Worm (Caenorhabditis elegans) whole organism, young adult: ENCODE data around the gene F41H10.4.

Source experiments
- B0261.1 ChIP-seq: sonication (generic microtip); optimal IDR thresholded peaks from 2 replicates; lab custom pipeline; 2016; ENCODE audit warnings: mild to moderate bottlenecking, missing genetic modification characterization, moderate library complexity, missing compliant biosample characterization
- B0336.3 ChIP-seq: fragments of 200-800 bp; sonication (Bioruptor generic); IDR thresholded peaks from 2 replicates; pipeline ENCODE4 v1.3.6; 2022; ENCODE audit warnings: missing genetic modification characterization, missing compliant biosample characterization
- D2030.7 ChIP-seq: fragments of 200-800 bp; sonication (Bioruptor generic); IDR thresholded peaks from 2 replicates; pipeline ENCODE4 v1.3.6; 2022; ENCODE audit warnings: missing genetic modification reagents, missing genetic modification characterization, missing compliant biosample characterization
- F22D6.2 ChIP-seq: sonication (generic microtip); optimal IDR thresholded peaks from 2 replicates; lab custom pipeline; 2016; ENCODE audit warnings: mild to moderate bottlenecking, missing genetic modification characterization, missing compliant biosample characterization
- F23B12.7 ChIP-seq: sonication (generic microtip); optimal IDR thresholded peaks from 2 replicates; lab custom pipeline; 2017; ENCODE audit warnings: missing genetic modification characterization, mild to moderate bottlenecking, missing compliant biosample characterization, antibody characterized with exemption, moderate library complexity; ENCODE audit not compliant: insufficient read depth
- F39B2.1 ChIP-seq: fragments of 200-800 bp; sonication (Bioruptor generic); IDR thresholded peaks from 2 replicates; pipeline ENCODE4 v1.3.6; 2022; ENCODE audit warnings: missing genetic modification reagents, missing genetic modification characterization, missing compliant biosample characterization
- F57A8.1 ChIP-seq: fragments of 200-800 bp; sonication (Bioruptor generic); optimal IDR thresholded peaks from 2 replicates; lab custom pipeline; 2018; ENCODE audit warnings: mild to moderate bottlenecking, missing genetic modification characterization, moderate library complexity, missing compliant biosample characterization
- K11D2.4 ChIP-seq: fragments of 200-800 bp; sonication (Bioruptor generic); IDR thresholded peaks from 2 replicates; pipeline ENCODE4 v1.3.6; 2022; ENCODE audit warnings: missing genetic modification reagents, missing genetic modification characterization, missing compliant biosample characterization
- K12H6.12 ChIP-seq: fragments of 200-800 bp; sonication (Bioruptor generic); optimal IDR thresholded peaks from 2 replicates; lab custom pipeline; 2018; ENCODE audit warnings: mild to moderate bottlenecking, missing genetic modification characterization, missing compliant biosample characterization
- Y53F4B.3 ChIP-seq: fragments of 200-800 bp; sonication (Bioruptor generic); IDR thresholded peaks from 2 replicates; pipeline ENCODE4 v1.3.6; 2022; ENCODE audit warnings: missing genetic modification reagents, missing genetic modification characterization, missing compliant biosample characterization
- Y56A3A.18 ChIP-seq: fragments of 200-800 bp; sonication (Bioruptor generic); IDR thresholded peaks from 2 replicates; pipeline ENCODE4 v1.3.6; 2022; ENCODE audit warnings: missing genetic modification reagents, missing genetic modification characterization, missing compliant biosample characterization
- aptf-2 ChIP-seq: fragments of 200-800 bp; sonication (Bioruptor generic); conservative IDR thresholded peaks from 2 replicates; pipeline ENCODE4 v1.3.6; 2022; ENCODE audit warnings: missing genetic modification reagents, missing genetic modification characterization, missing compliant biosample characterization
- atf-7 ChIP-seq: sonication (generic microtip); optimal IDR thresholded peaks from 2 replicates; lab custom pipeline; 2017; ENCODE audit warnings: mild to moderate bottlenecking, missing genetic modification characterization, missing compliant biosample characterization
- attf-3 ChIP-seq: fragments of 200-800 bp; sonication (Bioruptor generic); conservative IDR thresholded peaks from 2 replicates; pipeline ENCODE4 v1.3.6; 2022; ENCODE audit warnings: missing genetic modification reagents, missing genetic modification characterization, missing compliant biosample characterization
- attf-6 ChIP-seq: fragments of 200-800 bp; sonication (Bioruptor generic); IDR thresholded peaks from 2 replicates; pipeline ENCODE4 v1.3.6; 2022; ENCODE audit warnings: missing genetic modification reagents, missing genetic modification characterization, missing compliant biosample characterization
- ceh-100 ChIP-seq: fragments of 200-800 bp; sonication (Bioruptor generic); IDR thresholded peaks from 2 replicates; pipeline ENCODE4 v1.3.6; 2022; ENCODE audit warnings: missing genetic modification reagents, missing genetic modification characterization, missing compliant biosample characterization
- ceh-40 ChIP-seq: fragments of 200-800 bp; sonication (Bioruptor generic); IDR thresholded peaks from 2 replicates; pipeline ENCODE4 v1.3.6; 2022; ENCODE audit warnings: missing genetic modification characterization, missing compliant biosample characterization
- ceh-79 ChIP-seq: sonication (generic microtip); optimal IDR thresholded peaks from 2 replicates; lab custom pipeline; 2017; ENCODE audit warnings: mild to moderate bottlenecking, missing genetic modification characterization, missing compliant biosample characterization
- ceh-91 ChIP-seq: fragments of 200-800 bp; sonication (Bioruptor generic); IDR thresholded peaks from 2 replicates; pipeline ENCODE4 v1.3.6; 2022; ENCODE audit warnings: missing genetic modification reagents, missing genetic modification characterization, missing compliant biosample characterization
- dpl-1 ChIP-seq: fragments of 150-350 bp; optimal IDR thresholded peaks from 2 replicates; lab custom pipeline; 2014; ENCODE audit warnings: missing biosample characterization, missing genetic modification reagents, missing genetic modification characterization
- efl-1 ChIP-seq: fragments of 150-350 bp; optimal IDR thresholded peaks from 2 replicates; lab custom pipeline; 2014; ENCODE audit warnings: missing biosample characterization, missing genetic modification reagents, missing genetic modification characterization
- gei-17 ChIP-seq: fragments of 200-800 bp; sonication (Bioruptor generic); optimal IDR thresholded peaks from 2 replicates; lab custom pipeline; 2018; ENCODE audit warnings: mild to moderate bottlenecking, missing genetic modification characterization, missing compliant biosample characterization
- him-1 ChIP-seq: sonication (generic microtip); optimal IDR thresholded peaks from 2 replicates; lab custom pipeline; 2016; ENCODE audit warnings: missing genotype, missing genetic modification reagents, missing genetic modification characterization, missing compliant biosample characterization
- hlh-12 ChIP-seq: sonication (generic microtip); optimal IDR thresholded peaks from 2 replicates; lab custom pipeline; 2016; ENCODE audit warnings: missing genetic modification characterization, missing compliant biosample characterization
- hlh-26 ChIP-seq: fragments of 200-800 bp; sonication (Bioruptor generic); conservative IDR thresholded peaks from 2 replicates; pipeline ENCODE4 v1.3.6; 2022; ENCODE audit warnings: missing genetic modification reagents, missing genetic modification characterization, missing compliant biosample characterization
- hmg-1.2 ChIP-seq: fragments of 200-800 bp; sonication (Bioruptor generic); IDR thresholded peaks from 2 replicates; pipeline ENCODE4 v1.3.6; 2022; ENCODE audit warnings: missing genetic modification reagents, missing genetic modification characterization, missing compliant biosample characterization
- hmg-20 ChIP-seq: fragments of 200-800 bp; sonication (Bioruptor generic); IDR thresholded peaks from 2 replicates; pipeline ENCODE4 v1.3.6; 2022; ENCODE audit warnings: missing genetic modification reagents, missing genetic modification characterization, missing compliant biosample characterization
- let-607 ChIP-seq, 2 experiments: fragments of 200-800 bp in 1 of 2; sonication (Bioruptor generic) in 1 of 2; sonication (generic microtip) in 1 of 2; optimal IDR thresholded peaks; 2 replicates each; lab custom pipeline; 2016 to 2018; ENCODE audit warnings: mild to moderate bottlenecking in 2 of 2, missing compliant biosample characterization in 2 of 2, missing genetic modification characterization in 2 of 2, moderate library complexity in 2 of 2, missing genotype in 1 of 2
- lin-54 ChIP-seq: fragments of 200-800 bp; sonication (Bioruptor generic); optimal IDR thresholded peaks from 2 replicates; lab custom pipeline; 2018; ENCODE audit warnings: mild to moderate bottlenecking, missing genetic modification characterization, missing compliant biosample characterization
- lsl-1 ChIP-seq: fragments of 200-800 bp; sonication (Bioruptor generic); optimal IDR thresholded peaks from 2 replicates; lab custom pipeline; 2018; ENCODE audit warnings: mild to moderate bottlenecking, missing genetic modification characterization, moderate library complexity, missing compliant biosample characterization
- madf-10 ChIP-seq: sonication (generic microtip); optimal IDR thresholded peaks from 2 replicates; lab custom pipeline; 2016; ENCODE audit warnings: mild to moderate bottlenecking, missing genetic modification characterization, missing compliant biosample characterization
- madf-6 ChIP-seq: fragments of 200-800 bp; sonication (Bioruptor generic); IDR thresholded peaks from 2 replicates; pipeline ENCODE4 v1.3.6; 2022; ENCODE audit warnings: missing genetic modification reagents, missing genetic modification characterization, missing compliant biosample characterization
- madf-8 ChIP-seq: fragments of 200-800 bp; sonication (Bioruptor generic); conservative IDR thresholded peaks from 2 replicates; pipeline ENCODE4 v1.3.6; 2022; ENCODE audit warnings: missing genetic modification reagents, missing genetic modification characterization, missing compliant biosample characterization
- mcd-1 ChIP-seq: fragments of 200-800 bp; sonication (Bioruptor generic); IDR thresholded peaks from 2 replicates; pipeline ENCODE4 v1.3.6; 2022; ENCODE audit warnings: missing genetic modification reagents, missing genetic modification characterization, missing compliant biosample characterization
- mxl-1 ChIP-seq: sonication (generic microtip); optimal IDR thresholded peaks from 2 replicates; lab custom pipeline; 2016; ENCODE audit warnings: missing genetic modification characterization, missing compliant biosample characterization
- nfya-1 ChIP-seq: sonication (generic microtip); optimal IDR thresholded peaks from 2 replicates; lab custom pipeline; 2017; ENCODE audit warnings: antibody characterized with exemption, missing compliant biosample characterization, missing genetic modification characterization, borderline replicate concordance; ENCODE audit not compliant: insufficient read depth
- nhr-80 ChIP-seq: sonication (generic microtip); optimal IDR thresholded peaks from 2 replicates; lab custom pipeline; 2016; ENCODE audit warnings: missing genetic modification characterization, missing compliant biosample characterization
- rcor-1 ChIP-seq: fragments of 200-800 bp; sonication (Bioruptor generic); IDR thresholded peaks from 2 replicates; pipeline ENCODE4 v1.3.6; 2022; ENCODE audit warnings: missing genetic modification reagents, missing genetic modification characterization, missing compliant biosample characterization
- snpc-1.3 ChIP-seq: sonication (generic microtip); optimal IDR thresholded peaks from 2 replicates; lab custom pipeline; 2017; ENCODE audit warnings: missing genetic modification characterization, mild to moderate bottlenecking, missing compliant biosample characterization, antibody characterized with exemption, moderate library complexity, missing genotype, missing genetic modification reagents; ENCODE audit not compliant: insufficient read depth
- snpc-3.4 ChIP-seq: sonication (generic microtip); optimal IDR thresholded peaks from 2 replicates; lab custom pipeline; 2017; ENCODE audit warnings: missing genetic modification characterization, mild to moderate bottlenecking, missing compliant biosample characterization, antibody characterized with exemption, moderate library complexity, missing genotype, missing genetic modification reagents
- snpc-4 ChIP-seq, 5 experiments: fragments of 150-350 bp in 1 of 5; sonication (generic microtip) in 4 of 5; optimal IDR thresholded peaks; 2 replicates each; lab custom pipeline; 2014 to 2018; ENCODE audit warnings: missing genetic modification characterization in 5 of 5, missing biosample characterization in 3 of 5, antibody characterized with exemption in 2 of 5, mild to moderate bottlenecking in 2 of 5, missing compliant biosample characterization in 2 of 5, missing genotype in 2 of 5, moderate library complexity in 2 of 5, missing genetic modification reagents in 1 of 5
- tbx-9 ChIP-seq: sonication (generic microtip); optimal IDR thresholded peaks from 2 replicates; lab custom pipeline; 2016; ENCODE audit warnings: borderline replicate concordance, missing genetic modification characterization, inconsistent platforms, missing compliant biosample characterization
- tlf-1 ChIP-seq: fragments of 200-800 bp; sonication (Bioruptor generic); optimal IDR thresholded peaks from 2 replicates; lab custom pipeline; 2018; ENCODE audit warnings: mild to moderate bottlenecking, missing genetic modification characterization, missing compliant biosample characterization
- unc-62 ChIP-seq: fragments of 150-350 bp; optimal IDR thresholded peaks from 2 replicates; lab custom pipeline; 2014; ENCODE audit warnings: missing biosample characterization, missing genetic modification reagents, missing genetic modification characterization
- ztf-26 ChIP-seq: sonication (generic microtip); optimal IDR thresholded peaks from 2 replicates; lab custom pipeline; 2017; ENCODE audit warnings: missing genetic modification characterization, missing compliant biosample characterization
- ztf-28 ChIP-seq: fragments of 200-800 bp; sonication (Bioruptor generic); IDR thresholded peaks from 2 replicates; pipeline ENCODE4 v1.3.6; 2022; ENCODE audit warnings: missing genetic modification reagents, missing genetic modification characterization, missing compliant biosample characterization
- ztf-3 ChIP-seq: fragments of 200-800 bp; sonication (Bioruptor generic); optimal IDR thresholded peaks from 2 replicates; lab custom pipeline; 2018; ENCODE audit warnings: mild to moderate bottlenecking, missing genetic modification characterization, missing compliant biosample characterization

The F41H10.4 gene

DNA sequence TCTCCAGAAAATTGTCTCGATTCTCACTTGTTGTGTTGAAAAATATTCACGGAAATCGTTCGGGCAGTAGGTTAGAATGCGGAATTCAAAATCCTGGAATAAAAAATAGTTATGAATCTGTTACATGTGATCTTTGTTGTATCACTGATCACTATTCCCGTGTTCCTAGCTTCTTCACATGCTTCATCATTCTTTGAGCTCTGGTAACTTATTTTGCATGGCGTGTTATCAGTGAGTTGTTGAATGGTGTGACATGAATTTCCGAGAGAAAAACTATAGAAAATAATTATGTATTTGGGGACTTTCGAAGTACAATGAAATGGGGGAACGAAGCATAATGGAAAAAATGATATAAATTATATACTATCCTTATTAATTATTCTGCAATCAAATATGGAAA lies 29.2 kb downstream of the F41H10.4 start:
- TF ChIP-seq ztf-26 (no peak), F23B12.7 (no peak), hmg-1.2 (GFP tag; lab: Robert Waterston, UW) (0 out of 2 replicates have a peak, but pooled peaks have one; percentile 16), tbx-9 (tag; lab: Kevin White, UChicago) (no peak), hmg-20 (GFP tag; lab: Robert Waterston, UW) (no peak), atf-7 (no peak), madf-6 (GFP tag; lab: Robert Waterston, UW) (no peak), nhr-80 (tag; lab: Kevin White, UChicago) (peak; percentile 43), him-1 (no peak), efl-1 (GFP tag; lab: Kevin White, UChicago) (no peak), K11D2.4 (GFP tag; lab: Robert Waterston, UW) (no peak), mxl-1 (tag; lab: Kevin White, UChicago) (no peak), attf-3 (GFP tag; lab: Robert Waterston, UW) (no peak), attf-6 (GFP tag; lab: Robert Waterston, UW) (0 out of 2 replicates have a peak, but pooled peaks have one; percentile 46), Y56A3A.18 (GFP tag; lab: Robert Waterston, UW) (no peak), ztf-3 (GFP tag; lab: Kevin White, UChicago) (no peak), Y53F4B.3 (GFP tag; lab: Robert Waterston, UW) (no peak), B0336.3 (0 out of 2 replicates have a peak, but pooled peaks have one; percentile 10), K12H6.12 (tag; lab: Kevin White, UChicago) (no peak), B0261.1 (tag; lab: Kevin White, UChicago) (no peak), gei-17 (GFP tag; lab: Kevin White, UChicago) (no peak), hlh-26 (GFP tag; lab: Robert Waterston, UW) (no peak), snpc-1.3 (peak; percentile 4), dpl-1 (GFP tag; lab: Kevin White, UChicago) (no peak), F57A8.1 (GFP tag; lab: Kevin White, UChicago) (no peak), tlf-1 (GFP tag; lab: Kevin White, UChicago) (peak; percentile 1), madf-10 (no peak), lin-54 (GFP tag; lab: Kevin White, UChicago) (no peak), mcd-1 (GFP tag; lab: Robert Waterston, UW) (no peak), snpc-3.4 (tag; lab: Kevin White, UChicago) (no peak), ceh-100 (no peak), madf-8 (GFP tag; lab: Robert Waterston, UW) (no peak), snpc-4 (GFP tag; optimal IDR thresholded peaks at IDR 0.05; lab: Kevin White, UChicago) (no peak), snpc-4 (tag; optimal IDR thresholded peaks at IDR 0.05; lab: Kevin White, UChicago) (peak in 1 of 4 experiments; percentile 45), let-607 (tag; optimal IDR thresholded peaks at IDR 0.05; lab: Kevin White, UChicago) (no peak)

DNA sequence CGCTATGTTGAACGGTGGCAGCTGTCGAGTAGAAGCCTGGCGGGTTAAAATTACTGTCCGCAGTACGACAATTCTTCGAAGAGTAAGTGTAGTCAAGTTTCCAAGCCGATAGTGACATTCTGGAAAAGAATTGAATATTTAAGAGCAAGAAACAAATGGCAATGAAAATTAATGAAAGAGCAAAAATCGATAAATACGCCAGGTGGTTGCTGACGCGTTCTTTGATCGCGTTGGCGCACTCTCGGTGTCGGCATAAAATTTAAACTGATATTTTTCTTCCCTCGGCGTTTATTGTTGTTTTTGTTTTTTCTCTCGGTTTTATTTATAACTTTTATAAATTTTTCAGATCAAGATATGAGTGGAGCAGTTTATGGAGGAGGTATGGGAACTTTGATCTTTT lies 30.3 kb downstream of the F41H10.4 start, which contains the start of the genes perm-3 and swsn-6:
Gene perm-3 (minus strand): TSS at position 118 of the 400 bp plus-strand sequence.
Gene swsn-6 (plus strand): TSS at position 347 of the 400 bp plus-strand sequence.
- TF ChIP-seq D2030.7 (GFP tag; lab: Robert Waterston, UW) (peak; percentile 46; the same call in 1 of the 2 replicates), ztf-28 (GFP tag; lab: Robert Waterston, UW) (no peak), aptf-2 (GFP tag; lab: Robert Waterston, UW) (no peak), ceh-40 (GFP tag; lab: Robert Waterston, UW) (no peak), ceh-91 (GFP tag; lab: Robert Waterston, UW) (no peak; the same call in 1 of the 2 replicates), lsl-1 (GFP tag; lab: Kevin White, UChicago) (peak; percentile 41), rcor-1 (GFP tag; lab: Robert Waterston, UW) (0 out of 2 replicates have a peak, but pooled peaks have one; percentile 30), mxl-1 (tag; lab: Kevin White, UChicago) (no peak), snpc-4 (GFP tag; optimal IDR thresholded peaks at IDR 0.05; lab: Kevin White, UChicago) (peak; percentile 81), snpc-4 (tag; optimal IDR thresholded peaks at IDR 0.05; lab: Kevin White, UChicago) (peak; percentile 50 to 88 (median 77)), snpc-1.3 (peak; percentile 18), F39B2.1 (GFP tag; lab: Robert Waterston, UW) (no peak), ceh-79 (tag; lab: Kevin White, UChicago) (no peak), tlf-1 (GFP tag; lab: Kevin White, UChicago) (no peak), hlh-12 (tag; lab: Kevin White, UChicago) (no peak), nfya-1 (tag; lab: Kevin White, UChicago) (no peak), nhr-80 (tag; lab: Kevin White, UChicago) (peak; percentile 54), F22D6.2 (no peak), unc-62 (GFP tag; lab: Kevin White, UChicago) (no peak), him-1 (no peak)
